Worm (Caenorhabditis elegans) whole organism, early embryonic: ENCODE measurements around the gene C16C8.10.
"Not testable (repeated sequence)": the region's sequence is repeated elsewhere in the genome, so short reads cannot be mapped to it uniquely, and the experiment has no call there.

Source experiments
- ama-1 ChIP-seq: fragments of 150-350 bp; optimal IDR thresholded peaks from 2 replicates; lab custom pipeline; 2014
- ceh-13 ChIP-seq: fragments of 200-800 bp; sonication (Bioruptor generic); optimal IDR thresholded peaks from 2 replicates; lab custom pipeline; 2018; ENCODE audit warnings: mild to moderate bottlenecking, missing genetic modification characterization, missing compliant biosample characterization
- ets-7 ChIP-seq: sonication (generic microtip); optimal IDR thresholded peaks from 2 replicates; lab custom pipeline; 2016; ENCODE audit warnings: missing genotype, missing genetic modification characterization, missing compliant biosample characterization
- flt-1 ChIP-seq: fragments of 200-800 bp; sonication (Bioruptor generic); IDR thresholded peaks from 2 replicates; pipeline ENCODE4 v1.3.6; 2022; ENCODE audit warnings: missing genetic modification characterization, missing compliant biosample characterization
- hmbx-1 ChIP-seq: sonication (generic microtip); optimal IDR thresholded peaks from 2 replicates; lab custom pipeline; 2016; ENCODE audit warnings: mild to moderate bottlenecking, missing genetic modification characterization, missing compliant biosample characterization
- pes-1 ChIP-seq: fragments of 200-800 bp; sonication (Bioruptor generic); IDR thresholded peaks from 2 replicates; pipeline ENCODE4 v1.3.6; 2022; ENCODE audit warnings: missing genetic modification reagents, missing genetic modification characterization, missing compliant biosample characterization
- scrt-1 ChIP-seq: fragments of 200-800 bp; sonication (Bioruptor generic); IDR thresholded peaks from 2 replicates; pipeline ENCODE4 v1.3.6; 2022; ENCODE audit warnings: missing genetic modification characterization, missing compliant biosample characterization
- sea-1 ChIP-seq: fragments of 200-800 bp; sonication (Bioruptor generic); conservative IDR thresholded peaks from 2 replicates; pipeline ENCODE4 v1.3.6; 2022; ENCODE audit warnings: missing genetic modification characterization, missing compliant biosample characterization
- tbx-37 ChIP-seq: fragments of 200-800 bp; sonication (Bioruptor generic); conservative IDR thresholded peaks from 2 replicates; pipeline ENCODE4 v1.3.6; 2022; ENCODE audit warnings: missing genetic modification reagents, missing genetic modification characterization, missing compliant biosample characterization

ce11 chrII:3490797-3491196 lies 26.3 kb upstream of the C16C8.10 start, which contains the start of gene fbxb-112:
- not testable (repeated sequence) for TF ChIP-seq ama-1 (lab: Kevin White, UChicago); ets-7; hmbx-1 (tag; lab: Kevin White, UChicago); scrt-1 (GFP tag; lab: Robert Waterston, UW); flt-1 (GFP tag; lab: Robert Waterston, UW); ceh-13; pes-1 (GFP tag; lab: Robert Waterston, UW); sea-1; tbx-37 (GFP tag; lab: Robert Waterston, UW)
